Fruit fly (Drosophila melanogaster): Measurements from ENCODE around the gene ifc.

The ifc gene

DNA sequence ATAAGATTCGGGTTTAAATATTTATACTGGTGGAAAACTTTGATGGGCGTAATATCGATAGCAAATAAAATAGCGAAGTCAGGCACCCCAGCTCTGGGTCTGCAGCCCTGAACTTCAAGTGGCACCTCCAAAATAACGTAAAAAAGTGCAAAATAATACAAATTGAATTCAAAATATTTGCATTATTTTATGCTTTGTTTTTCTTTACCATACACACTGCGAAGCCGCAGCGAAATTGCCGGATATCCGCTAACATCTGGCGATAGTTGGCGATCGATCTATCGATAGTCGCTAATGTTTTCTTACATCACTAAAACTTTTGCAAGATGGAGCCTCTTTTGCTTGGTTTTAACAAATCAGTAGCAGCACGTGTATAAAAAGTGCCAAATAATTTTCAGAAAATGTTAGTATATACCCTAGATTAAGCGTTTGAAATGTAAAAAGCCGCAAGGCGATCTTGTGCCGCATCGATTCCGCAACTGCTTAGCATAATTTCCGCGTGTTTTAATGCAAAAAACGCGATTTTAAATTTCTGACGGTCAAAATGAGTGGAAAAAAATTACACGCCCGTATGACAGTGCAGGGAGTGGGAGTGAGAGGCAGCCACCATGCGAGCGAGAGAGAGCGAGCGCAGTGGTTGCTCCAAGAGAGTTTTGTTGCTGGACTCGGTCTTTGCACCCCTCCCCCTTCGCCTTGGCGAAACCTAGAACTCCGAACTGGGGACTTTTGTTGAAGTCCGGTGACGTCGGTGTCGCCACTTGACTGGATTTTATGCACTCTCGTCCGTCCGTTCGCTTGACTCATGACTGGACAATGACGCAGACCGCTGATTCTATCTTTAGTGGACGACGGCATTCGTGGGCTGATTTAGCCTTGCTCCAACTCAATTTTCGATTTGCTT, 4.5 kb upstream of the ifc start, which contains the start of gene eIF4A (continued):
- TF ChIP-seq Lim3 (GFP tag; IDR thresholded peaks at IDR 0.05) (no peak), CG32532 (GFP tag; IDR thresholded peaks at IDR 0.05) (no peak), CG15514 (GFP tag; optimal IDR thresholded peaks at IDR 0.05) (peak; percentile 41), Rfx (GFP tag; IDR thresholded peaks at IDR 0.05) (no peak), CG17385 (GFP tag; optimal IDR thresholded peaks at IDR 0.05) (peak; percentile 16), H2.0 (GFP tag; IDR thresholded peaks at IDR 0.05) (no peak), Dip2 (GFP tag; IDR thresholded peaks at IDR 0.05) (no peak), CG18476 (GFP tag; optimal IDR thresholded peaks at IDR 0.05) (no peak), CG7963 (GFP tag; IDR thresholded peaks at IDR 0.05; ENCODE audit: partially characterized antibody) (no peak), Hr51 (GFP tag; optimal IDR thresholded peaks at IDR 0.05) (no peak), tll (GFP tag; optimal IDR thresholded peaks at IDR 0.05) (no peak), MBD-R2 (GFP tag; IDR thresholded peaks at IDR 0.05) (no peak), pho (GFP tag; optimal IDR thresholded peaks at IDR 0.05) (no peak), Bteb2 (GFP tag; optimal IDR thresholded peaks at IDR 0.05) (no peak), B-H2 (GFP tag; optimal IDR thresholded peaks at IDR 0.05) (no peak), CG15011 (GFP tag; optimal IDR thresholded peaks at IDR 0.05) (peak; percentile 23), gcm2 (GFP tag; optimal IDR thresholded peaks at IDR 0.05) (peak; percentile 13), Med (GFP tag) (peak; percentile 91), Awh (GFP tag; IDR thresholded peaks at IDR 0.05) (no peak), GATAe (GFP tag; conservative IDR thresholded peaks at IDR 0.05) (no peak), CG34422 (GFP tag; IDR thresholded peaks at IDR 0.05) (no peak), CG2129 (GFP tag; IDR thresholded peaks at IDR 0.05; ENCODE audit: partially characterized antibody) (no peak), CG17568 (GFP tag; optimal IDR thresholded peaks at IDR 0.05) (peak; percentile 47), vfl (GFP tag; optimal IDR thresholded peaks at IDR 0.05) (no peak), CG12236 (GFP tag; optimal IDR thresholded peaks at IDR 0.05) (no peak), unc-4 (GFP tag; IDR thresholded peaks at IDR 0.05; ENCODE audit: partially characterized antibody) (no peak), B-H1 (GFP tag; IDR thresholded peaks at IDR 0.05) (no peak), bsh (GFP tag; optimal IDR thresholded peaks at IDR 0.05) (peak in 1 of 2 experiments; percentile 22), tx (GFP tag; optimal IDR thresholded peaks at IDR 0.05) (no peak), eyg (GFP tag; optimal IDR thresholded peaks at IDR 0.05) (no peak), CG9817 (tag; optimal IDR thresholded peaks at IDR 0.05) (peak; percentile 15), NC2β (GFP tag; optimal IDR thresholded peaks at IDR 0.05) (peak; percentile 49), ab (GFP tag; optimal IDR thresholded peaks at IDR 0.05) (no peak), tgo (GFP tag; IDR thresholded peaks at IDR 0.05) (no peak), fd96Cb (tag; optimal IDR thresholded peaks at IDR 0.05) (no peak), ro (GFP tag; IDR thresholded peaks at IDR 0.05) (no peak), mirr (GFP tag; optimal IDR thresholded peaks at IDR 0.05) (peak; percentile 40), Kr (GFP tag; optimal IDR thresholded peaks at IDR 0.05) (no peak), Deaf1 (tag; optimal IDR thresholded peaks at IDR 0.05) (no peak), CG18262 (tag; optimal IDR thresholded peaks at IDR 0.05) (no peak), CG12391 (tag; optimal IDR thresholded peaks at IDR 0.05) (peak; percentile 25), h (optimal IDR thresholded peaks at IDR 0.05) (no peak), pfk (GFP tag; optimal IDR thresholded peaks at IDR 0.05) (no peak), Lhr (GFP tag; optimal IDR thresholded peaks at IDR 0.05) (peak; percentile 76), usp (GFP tag; optimal IDR thresholded peaks at IDR 0.05) (no peak), CG13296 (GFP tag; optimal IDR thresholded peaks at IDR 0.05) (peak; percentile 58), ind (GFP tag; optimal IDR thresholded peaks at IDR 0.05) (no peak), CG33213 (GFP tag; optimal IDR thresholded peaks at IDR 0.05) (peak; percentile 53), CG17186 (GFP tag; optimal IDR thresholded peaks at IDR 0.05) (peak; percentile 64)

Data from whole organism, embryonic.